Fruit fly (Drosophila melanogaster): ENCODE results near the gene Xrp1.
A peak's percentile ranks its signal among the peaks of the same experiment; 100 is the strongest.

Gene Xrp1

dm6 chr3R:18905921-18906878 lies 8.6 kb upstream of the Xrp1 start, which contains the start of gene EndoA (continued):
- TF ChIP-seq chif (GFP tag; optimal IDR thresholded peaks at IDR 0.05), result no peak
- peak; percentile 15 for TF ChIP-seq CG17385 (GFP tag; optimal IDR thresholded peaks at IDR 0.05)
- TF ChIP-seq dan (GFP tag; IDR thresholded peaks at IDR 0.05), result no peak
- TF ChIP-seq exex (tag; optimal IDR thresholded peaks at IDR 0.05), result peak; percentile 26
- TF ChIP-seq CG3163 (GFP tag; optimal IDR thresholded peaks at IDR 0.05), result no peak
- 0 out of 2 replicates have a peak, but pooled peaks have one; percentile 42 for TF ChIP-seq HLH3B (GFP tag; IDR thresholded peaks at IDR 0.05)
- TF ChIP-seq CG5953 (GFP tag; IDR thresholded peaks at IDR 0.05), result no peak
- peak; percentile 61 for TF ChIP-seq CG4617 (GFP tag; optimal IDR thresholded peaks at IDR 0.05; ENCODE audit: borderline replicate concordance)
- TF ChIP-seq CG15514 (GFP tag; optimal IDR thresholded peaks at IDR 0.05), result peak; percentile 66
- TF ChIP-seq abd-A (tag; optimal IDR thresholded peaks at IDR 0.05), result peak; percentile 54
- peak; percentile 83 for TF ChIP-seq CG13287 (GFP tag; IDR thresholded peaks at IDR 0.05; ENCODE audit: partially characterized antibody)
- no peak for TF ChIP-seq Doc2 (GFP tag; IDR thresholded peaks at IDR 0.05)
- no peak for TF ChIP-seq CG14014 (GFP tag; IDR thresholded peaks at IDR 0.05)
- no peak for TF ChIP-seq nom (GFP tag; optimal IDR thresholded peaks at IDR 0.05)
- TF ChIP-seq mirr (GFP tag; optimal IDR thresholded peaks at IDR 0.05), result no peak
- no peak for TF ChIP-seq Hr78 (GFP tag; optimal IDR thresholded peaks at IDR 0.05)
- no peak for TF ChIP-seq sens-2 (GFP tag; IDR thresholded peaks at IDR 0.05)
- peak; percentile 66 for TF ChIP-seq grau (tag; optimal IDR thresholded peaks at IDR 0.05)
- no peak for TF ChIP-seq ham (GFP tag; IDR thresholded peaks at IDR 0.05)
- no peak for TF ChIP-seq gt (GFP tag; IDR thresholded peaks at IDR 0.05)
- TF ChIP-seq odd (GFP tag; optimal IDR thresholded peaks at IDR 0.05), result no peak
- TF ChIP-seq Vsx1 (GFP tag; optimal IDR thresholded peaks at IDR 0.05), result no peak
- no peak for TF ChIP-seq Elba2 (GFP tag; optimal IDR thresholded peaks at IDR 0.05)

dm6 chr3R:18910336-18910735 lies 4.4 kb upstream of the Xrp1 start:
- no peak for TF ChIP-seq pita (GFP tag; optimal IDR thresholded peaks at IDR 0.05)
- TF ChIP-seq CG6175 (GFP tag; IDR thresholded peaks at IDR 0.05), result peak; percentile 47; the same call in 1 of the 3 replicates
- TF ChIP-seq Dbx (GFP tag; IDR thresholded peaks at IDR 0.05), result no peak
- TF ChIP-seq CG31365 (tag; optimal IDR thresholded peaks at IDR 0.05), result no peak
- TF ChIP-seq CG6813 (GFP tag; optimal IDR thresholded peaks at IDR 0.05), result no peak
- TF ChIP-seq cwo (GFP tag; optimal IDR thresholded peaks at IDR 0.05), result peak; percentile 61
- TF ChIP-seq wdn (GFP tag; IDR thresholded peaks at IDR 0.05), result no peak
- no peak for TF ChIP-seq lov (optimal IDR thresholded peaks at IDR 0.05)
- TF ChIP-seq lov (GFP tag; IDR thresholded peaks at IDR 0.05), result no peak
- TF ChIP-seq Dp (GFP tag; optimal IDR thresholded peaks at IDR 0.05), result no peak
- TF ChIP-seq Opbp (GFP tag; IDR thresholded peaks at IDR 0.05; ENCODE audit: partially characterized antibody), result no peak
- no peak for TF ChIP-seq Hey (tag; optimal IDR thresholded peaks at IDR 0.05)
- no peak for TF ChIP-seq CG9817 (tag; optimal IDR thresholded peaks at IDR 0.05)
- no peak for TF ChIP-seq Dll (GFP tag; IDR thresholded peaks at IDR 0.05; ENCODE audit: partially characterized antibody)
- TF ChIP-seq CG5180 (GFP tag; optimal IDR thresholded peaks at IDR 0.05), result no peak
- TF ChIP-seq CG16815 (GFP tag; optimal IDR thresholded peaks at IDR 0.05), result no peak
- TF ChIP-seq Adf1 (GFP tag; IDR thresholded peaks at IDR 0.05), result no peak
- no peak for TF ChIP-seq CG18764 (GFP tag; optimal IDR thresholded peaks at IDR 0.05)
- TF ChIP-seq Atf6 (GFP tag; IDR thresholded peaks at IDR 0.05), result 0 out of 2 replicates have a peak, but pooled peaks have one; percentile 7
- TF ChIP-seq Dip3 (GFP tag; optimal IDR thresholded peaks at IDR 0.05), result no peak
- TF ChIP-seq D19B (GFP tag; optimal IDR thresholded peaks at IDR 0.05), result no peak
- TF ChIP-seq Blimp-1 (GFP tag; optimal IDR thresholded peaks at IDR 0.05), result no peak
- TF ChIP-seq Ada2b (GFP tag; IDR thresholded peaks at IDR 0.05), result no peak
- peak; percentile 30 for TF ChIP-seq CG7987 (GFP tag; optimal IDR thresholded peaks at IDR 0.05)
- TF ChIP-seq zfh2 (GFP tag; optimal IDR thresholded peaks at IDR 0.05), result no peak
- TF ChIP-seq CG9797 (GFP tag; optimal IDR thresholded peaks at IDR 0.05), result no peak

Data from whole organism, embryonic.